Fruit fly (Drosophila melanogaster) whole organism, embryonic: Measurements from ENCODE around the gene bsk.

ENCODE experiments used
- CG10565 ChIP-seq: fragments of 200-800 bp; sonication (Bioruptor generic); optimal IDR thresholded peaks from 3 replicates; lab custom pipeline; 2016; ENCODE audit warnings: missing biosample characterization, mild to moderate bottlenecking, missing genetic modification characterization
- CG11695 ChIP-seq: fragments of 200-800 bp; sonication (Bioruptor generic); IDR thresholded peaks from 3 replicates; pipeline ENCODE4 v1.3.6; 2022; ENCODE audit warnings: missing biosample characterization, missing genetic modification characterization
- CG12236 ChIP-seq: fragments of 200-800 bp; sonication (Bioruptor generic); optimal IDR thresholded peaks from 2 replicates; lab custom pipeline; 2016; ENCODE audit warnings: missing biosample characterization, missing genetic modification characterization
- CG12391 ChIP-seq: fragments of 200-800 bp; sonication (Bioruptor generic); optimal IDR thresholded peaks from 3 replicates; lab custom pipeline; 2018; ENCODE audit warnings: missing biosample characterization, mild to moderate bottlenecking, missing genetic modification characterization, moderate library complexity
- CG13296 ChIP-seq: fragments of 200-800 bp; sonication (Bioruptor generic); optimal IDR thresholded peaks from 3 replicates; lab custom pipeline; 2018; ENCODE audit warnings: missing biosample characterization, mild to moderate bottlenecking, missing genetic modification characterization
- CG13775 ChIP-seq: fragments of 200-800 bp; sonication (Bioruptor generic); optimal IDR thresholded peaks from 3 replicates; lab custom pipeline; 2017; ENCODE audit warnings: missing biosample characterization, mild to moderate bottlenecking, missing genetic modification characterization
- CG14667 ChIP-seq: fragments of 200-800 bp; sonication (Bioruptor generic); IDR thresholded peaks from 2 replicates; pipeline ENCODE4 v1.3.6; 2022; ENCODE audit warnings: missing biosample characterization, missing genetic modification characterization
- CG1647 ChIP-seq: fragments of 200-800 bp; sonication (Bioruptor generic); optimal IDR thresholded peaks from 3 replicates; lab custom pipeline; 2016; ENCODE audit warnings: missing biosample characterization, missing genetic modification characterization
- CG18262 ChIP-seq: fragments of 200-800 bp; optimal IDR thresholded peaks from 3 replicates; lab custom pipeline; 2019; ENCODE audit warnings: missing biosample characterization, mild to moderate bottlenecking, missing genetic modification characterization, moderate library complexity
- CG2712 ChIP-seq: fragments of 200-800 bp; optimal IDR thresholded peaks from 3 replicates; lab custom pipeline; 2019; ENCODE audit warnings: missing biosample characterization, mild to moderate bottlenecking, missing genetic modification characterization, moderate library complexity
- CG30020 ChIP-seq: fragments of 200-800 bp; optimal IDR thresholded peaks from 2 replicates; lab custom pipeline; 2019; ENCODE audit warnings: missing biosample characterization, mild to moderate bottlenecking, missing genetic modification characterization, moderate library complexity
- CG30403 ChIP-seq: fragments of 200-800 bp; sonication (Bioruptor generic); optimal IDR thresholded peaks from 3 replicates; lab custom pipeline; 2016; ENCODE audit warnings: missing biosample characterization, missing genetic modification characterization
- CG33557 ChIP-seq: fragments of 200-800 bp; sonication (Bioruptor generic); optimal IDR thresholded peaks from 2 replicates; lab custom pipeline; 2019; ENCODE audit warnings: missing biosample characterization, mild to moderate bottlenecking, missing genetic modification characterization, moderate library complexity
- CG5180 ChIP-seq: fragments of 200-800 bp; sonication (Bioruptor generic); optimal IDR thresholded peaks from 3 replicates; lab custom pipeline; 2017; ENCODE audit warnings: missing biosample characterization, missing genetic modification characterization, mild to moderate bottlenecking, moderate library complexity, missing genetic modification reagents
- CG6272 ChIP-seq: fragments of 200-800 bp; sonication (Bioruptor generic); IDR thresholded peaks from 2 replicates; pipeline ENCODE4 v1.3.6; 2022; ENCODE audit warnings: missing biosample characterization, missing genetic modification characterization
- CG9817 ChIP-seq: fragments of 200-800 bp; sonication (Bioruptor generic); optimal IDR thresholded peaks from 2 replicates; lab custom pipeline; 2018; ENCODE audit warnings: missing biosample characterization, mild to moderate bottlenecking, missing genetic modification characterization, moderate library complexity
- Dip3 ChIP-seq: fragments of 200-800 bp; sonication (Bioruptor generic); optimal IDR thresholded peaks from 3 replicates; lab custom pipeline; 2016; ENCODE audit warnings: missing biosample characterization, missing genetic modification characterization
- E2f2 ChIP-seq: fragments of 200-800 bp; sonication (Bioruptor generic); IDR thresholded peaks from 2 replicates; pipeline ENCODE4 v1.3.6; 2022; ENCODE audit warnings: missing biosample characterization, missing genetic modification characterization
- HHEX ChIP-seq: fragments of 200-800 bp; sonication (Bioruptor generic); optimal IDR thresholded peaks from 3 replicates; lab custom pipeline; 2017; ENCODE audit warnings: missing biosample characterization, mild to moderate bottlenecking, missing genetic modification characterization, missing genetic modification reagents
- HLH4C ChIP-seq: fragments of 200-800 bp; sonication (Bioruptor generic); IDR thresholded peaks from 3 replicates; pipeline ENCODE4 v1.3.6; 2022; ENCODE audit warnings: missing biosample characterization, missing genetic modification characterization; ENCODE audit not compliant: partially characterized antibody
- Lpt ChIP-seq: fragments of >200 bp; optimal IDR thresholded peaks from 2 replicates; lab custom pipeline; 2018; ENCODE audit warnings: missing biosample characterization, missing genetic modification characterization
- Max ChIP-seq: fragments of 200-800 bp; sonication (Bioruptor generic); optimal IDR thresholded peaks from 2 replicates; lab custom pipeline; 2016; ENCODE audit warnings: missing biosample characterization, mild to moderate bottlenecking, missing genetic modification characterization
- Med ChIP-seq: fragments of 200-800 bp; sonication (Bioruptor generic); peaks from one replicate; lab custom pipeline; 2016; ENCODE audit warnings: missing biosample characterization, missing genetic modification characterization, mild to moderate bottlenecking, inconsistent platforms, moderate library complexity
- Neu2 ChIP-seq: fragments of 200-800 bp; sonication (Bioruptor generic); optimal IDR thresholded peaks from 3 replicates; lab custom pipeline; 2016; ENCODE audit warnings: missing biosample characterization, missing genetic modification characterization, borderline replicate concordance
- Nf-YA ChIP-seq: fragments of 200-800 bp; sonication (Bioruptor generic); IDR thresholded peaks from 2 replicates; pipeline ENCODE4 v1.3.6; 2022; ENCODE audit warnings: missing biosample characterization, missing genetic modification characterization
- Pdp1 ChIP-seq, 2 experiments: fragments of 200-800 bp; sonication (Bioruptor generic); optimal IDR thresholded peaks; 3 replicates each; lab custom pipeline; 2016; ENCODE audit warnings: missing biosample characterization in 2 of 2, missing genetic modification characterization in 2 of 2, mild to moderate bottlenecking in 1 of 2, moderate library complexity in 1 of 2
- Sox100B ChIP-seq: fragments of 200-800 bp; sonication (Bioruptor generic); optimal IDR thresholded peaks from 3 replicates; lab custom pipeline; 2018; ENCODE audit warnings: missing biosample characterization, mild to moderate bottlenecking, missing genetic modification characterization
- Taf1 ChIP-seq: fragments of 200-800 bp; sonication (Bioruptor generic); IDR thresholded peaks from 2 replicates; pipeline ENCODE4 v1.3.6; 2022; ENCODE audit warnings: missing biosample characterization, missing genetic modification characterization
- YL-1 ChIP-seq: fragments of 200-800 bp; sonication (Bioruptor generic); optimal IDR thresholded peaks from 3 replicates; lab custom pipeline; 2017; ENCODE audit warnings: missing biosample characterization, mild to moderate bottlenecking, missing genetic modification characterization
- ase ChIP-seq: fragments of 200-800 bp; sonication (Bioruptor generic); IDR thresholded peaks from 3 replicates; pipeline ENCODE4 v1.3.6; 2022; ENCODE audit warnings: missing biosample characterization, missing genetic modification characterization
- cg ChIP-seq: fragments of 200-800 bp; sonication (Bioruptor generic); optimal IDR thresholded peaks from 3 replicates; lab custom pipeline; 2019; ENCODE audit warnings: missing biosample characterization, mild to moderate bottlenecking, missing genetic modification characterization, moderate library complexity
- danr ChIP-seq: fragments of 200-800 bp; sonication (Bioruptor generic); IDR thresholded peaks from 2 replicates; pipeline ENCODE4 v1.3.6; 2022; ENCODE audit warnings: missing biosample characterization, missing genetic modification characterization
- dimm ChIP-seq: fragments of 200-800 bp; sonication (Bioruptor generic); IDR thresholded peaks from 2 replicates; pipeline ENCODE4 v1.3.6; 2022; ENCODE audit warnings: missing biosample characterization, missing genetic modification characterization
- ftz-f1 ChIP-seq: fragments of 200-800 bp; sonication (Bioruptor generic); optimal IDR thresholded peaks from 2 replicates; lab custom pipeline; 2016; ENCODE audit warnings: missing biosample characterization, missing genetic modification characterization
- grau ChIP-seq: fragments of 200-800 bp; optimal IDR thresholded peaks from 3 replicates; lab custom pipeline; 2019; ENCODE audit warnings: missing biosample characterization, mild to moderate bottlenecking, missing genetic modification characterization, moderate library complexity
- gro ChIP-seq: fragments of 200-800 bp; sonication (Bioruptor generic); optimal IDR thresholded peaks from 2 replicates; lab custom pipeline; 2016; ENCODE audit warnings: missing biosample characterization, missing genetic modification characterization
- ind ChIP-seq: fragments of 200-800 bp; sonication (Bioruptor generic); optimal IDR thresholded peaks from 3 replicates; lab custom pipeline; 2016; ENCODE audit warnings: missing biosample characterization, missing genetic modification characterization
- knrl ChIP-seq: fragments of 200-800 bp; sonication (Bioruptor generic); IDR thresholded peaks from 3 replicates; pipeline ENCODE4 v1.3.6; 2022; ENCODE audit warnings: missing biosample characterization, missing genetic modification characterization; ENCODE audit not compliant: partially characterized antibody
- nmo ChIP-seq: fragments of 200-800 bp; sonication (Bioruptor generic); optimal IDR thresholded peaks from 2 replicates; lab custom pipeline; 2018; ENCODE audit warnings: missing biosample characterization, mild to moderate bottlenecking, missing genetic modification characterization, moderate library complexity
- otp ChIP-seq: fragments of 200-800 bp; sonication (Bioruptor generic); IDR thresholded peaks from 3 replicates; pipeline ENCODE4, ENCODE4 v1.3.6; 2022; ENCODE audit warnings: missing biosample characterization, missing genetic modification characterization
- pho ChIP-seq: fragments of 200-800 bp; sonication (Bioruptor generic); optimal IDR thresholded peaks from 2 replicates; lab custom pipeline; 2016; ENCODE audit warnings: missing biosample characterization, missing genetic modification characterization
- repo ChIP-seq: fragments of 200-800 bp; sonication (Bioruptor generic); optimal IDR thresholded peaks from 2 replicates; lab custom pipeline; 2016; ENCODE audit warnings: missing biosample characterization, missing genetic modification characterization
- row ChIP-seq: fragments of 200-800 bp; sonication (Bioruptor generic); IDR thresholded peaks from 3 replicates; pipeline ENCODE4 v1.3.6; 2022; ENCODE audit warnings: missing biosample characterization, missing genetic modification characterization
- shn ChIP-seq: fragments of 200-800 bp; sonication (Bioruptor generic); optimal IDR thresholded peaks from 3 replicates; lab custom pipeline; 2016; ENCODE audit warnings: missing biosample characterization, missing genetic modification characterization
- so ChIP-seq: fragments of 200-800 bp; sonication (Bioruptor generic); IDR thresholded peaks from 3 replicates; pipeline ENCODE4 v1.3.6; 2022; ENCODE audit warnings: missing biosample characterization, missing genetic modification characterization
- sob ChIP-seq: fragments of 200-800 bp; sonication (Bioruptor generic); IDR thresholded peaks from 2 replicates; pipeline ENCODE4 v1.3.6; 2022; ENCODE audit warnings: missing biosample characterization, missing genetic modification characterization
- tgo ChIP-seq: fragments of 200-800 bp; sonication (Bioruptor generic); IDR thresholded peaks from 3 replicates; pipeline ENCODE4 v1.3.6; 2022; ENCODE audit warnings: missing biosample characterization, missing genetic modification characterization
- vfl ChIP-seq: fragments of 200-800 bp; sonication (Bioruptor generic); optimal IDR thresholded peaks from 2 replicates; lab custom pipeline; 2016; ENCODE audit warnings: missing biosample characterization, missing genetic modification characterization
- vvl ChIP-seq: fragments of 200-800 bp; sonication (Bioruptor generic); IDR thresholded peaks from 2 replicates; pipeline ENCODE4 v1.3.6; 2022; ENCODE audit warnings: missing biosample characterization, missing genetic modification characterization
- wek ChIP-seq: fragments of 200-800 bp; sonication (Bioruptor generic); optimal IDR thresholded peaks from 3 replicates; lab custom pipeline; 2018; ENCODE audit warnings: missing biosample characterization, mild to moderate bottlenecking, missing genetic modification characterization, moderate library complexity

bsk gene

DNA sequence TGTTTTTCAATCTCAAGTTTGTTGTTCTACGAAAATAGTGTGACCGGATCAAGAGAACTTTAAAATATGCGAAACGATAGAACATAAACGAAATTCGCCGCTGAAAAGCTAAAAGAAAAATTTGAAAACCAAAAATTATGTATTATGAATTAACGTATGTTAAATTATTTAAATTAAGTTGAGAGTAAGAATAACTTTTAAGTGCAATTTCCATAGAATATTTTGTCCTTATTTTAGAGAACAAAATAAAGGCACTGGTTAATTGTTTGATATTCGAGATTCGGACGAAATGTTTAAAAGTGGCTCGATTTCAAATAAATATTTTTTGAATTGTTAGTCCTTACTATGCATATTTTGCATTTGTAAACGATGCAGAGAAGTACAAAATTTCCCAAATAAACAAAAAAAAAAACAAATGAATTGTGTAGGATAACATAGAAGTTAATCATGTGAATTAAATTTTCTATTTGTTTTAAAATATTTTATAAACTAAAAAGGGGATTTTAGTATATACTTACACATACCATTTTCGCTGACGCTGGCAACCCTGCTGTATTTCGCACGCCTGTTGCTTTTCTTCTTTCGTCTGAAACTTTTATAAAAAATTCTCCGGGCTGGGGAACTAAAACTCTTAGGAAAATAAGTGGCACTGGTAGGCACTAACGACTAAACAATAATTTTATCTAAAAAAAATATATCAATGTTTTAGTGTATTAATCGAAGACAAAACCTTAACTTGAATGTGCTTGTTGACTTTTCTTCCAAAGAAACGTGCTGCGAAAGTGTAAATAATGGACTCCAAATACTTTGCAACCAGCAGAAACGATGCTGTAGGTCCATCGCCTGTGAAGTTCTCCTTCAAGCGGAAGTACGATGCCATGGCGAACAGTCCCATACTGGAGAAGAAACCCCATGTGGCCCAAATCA, 39.4 kb downstream of the bsk start, which contains the start of the genes CG5727 and ath (continued):
- peak; percentile 10 for TF ChIP-seq CG33557 (GFP tag; lab: Kevin White, UChicago)
- peak; percentile 11 for TF ChIP-seq CG2712 (tag; lab: Kevin White, UChicago)
- peak; percentile 38 for TF ChIP-seq wek (GFP tag; lab: Kevin White, UChicago)
- TF ChIP-seq Neu2 (GFP tag; lab: Kevin White, UChicago), result no peak
- TF ChIP-seq row (GFP tag; lab: Robert Waterston, UW), result peak; percentile 63
- TF ChIP-seq Taf1, result no peak
- TF ChIP-seq cg (GFP tag; lab: Kevin White, UChicago), result no peak
- peak; percentile 35 for TF ChIP-seq YL-1 (GFP tag; lab: Kevin White, UChicago)
- TF ChIP-seq CG13775 (GFP tag; lab: Kevin White, UChicago), result peak; percentile 18
- peak; percentile 50 for TF ChIP-seq nmo (GFP tag; lab: Kevin White, UChicago)
- peak; percentile 32 for TF ChIP-seq CG12391 (tag; lab: Kevin White, UChicago)
- no peak for TF ChIP-seq ftz-f1 (GFP tag; lab: Kevin White, UChicago)
- no peak for TF ChIP-seq HHEX (GFP tag; lab: Kevin White, UChicago)
- no peak for TF ChIP-seq CG12236 (GFP tag; lab: Kevin White, UChicago)
- TF ChIP-seq ase (GFP tag; lab: Robert Waterston, UW), result no peak
- TF ChIP-seq vfl (GFP tag; lab: Kevin White, UChicago), result no peak
- no peak for TF ChIP-seq danr (GFP tag; lab: Robert Waterston, UW)
- peak; percentile 50 for TF ChIP-seq Max (GFP tag; lab: Kevin White, UChicago)
- TF ChIP-seq dimm (GFP tag; lab: Robert Waterston, UW), result no peak
- no peak for TF ChIP-seq tgo
- TF ChIP-seq Nf-YA (GFP tag; lab: Robert Waterston, UW), result no peak
- no peak for TF ChIP-seq CG10565
- TF ChIP-seq shn, result no peak
- TF ChIP-seq CG6272 (GFP tag; lab: Robert Waterston, UW), result no peak
- no peak for TF ChIP-seq vvl (GFP tag; lab: Robert Waterston, UW)
- peak; percentile 37; the same call in 1 of the 3 replicates for TF ChIP-seq so (GFP tag; lab: Robert Waterston, UW)
- TF ChIP-seq CG30403 (GFP tag; lab: Kevin White, UChicago), result peak; percentile 26
- no peak for TF ChIP-seq pho (GFP tag; lab: Kevin White, UChicago)
- no peak for TF ChIP-seq CG11695 (GFP tag; lab: Robert Waterston, UW)
- no peak for TF ChIP-seq Dip3
- TF ChIP-seq CG5180 (GFP tag; lab: Kevin White, UChicago), result no peak
- TF ChIP-seq gro (GFP tag; lab: Kevin White, UChicago), result no peak
- TF ChIP-seq grau (tag; lab: Kevin White, UChicago), result no peak
- no peak for TF ChIP-seq ind
- TF ChIP-seq otp (GFP tag; lab: Robert Waterston, UW), result no peak
- TF ChIP-seq knrl (GFP tag; lab: Robert Waterston, UW), result no peak
- TF ChIP-seq Lpt, result no peak
- peak; percentile 34 for TF ChIP-seq E2f2 (GFP tag; lab: Robert Waterston, UW)
- peak; percentile 51 for TF ChIP-seq CG13296
- TF ChIP-seq CG30020 (tag; lab: Kevin White, UChicago), result peak; percentile 32
- TF ChIP-seq HLH4C (GFP tag; lab: Robert Waterston, UW), result no peak
- no peak for TF ChIP-seq repo (GFP tag; lab: Kevin White, UChicago)
- no peak for TF ChIP-seq Pdp1 (GFP tag; optimal IDR thresholded peaks at IDR 0.05; lab: Kevin White, UChicago)
- peak; percentile 20 for TF ChIP-seq CG18262 (tag; lab: Kevin White, UChicago)
- peak; percentile 72 for TF ChIP-seq Med (GFP tag; lab: Kevin White, UChicago)
- peak; percentile 34 for TF ChIP-seq Sox100B (GFP tag; lab: Kevin White, UChicago)
- TF ChIP-seq sob (GFP tag; lab: Robert Waterston, UW), result no peak
- TF ChIP-seq CG9817, result no peak
- no peak for TF ChIP-seq CG14667 (GFP tag; lab: Robert Waterston, UW)
- no peak for TF ChIP-seq CG1647
